Worm (Caenorhabditis elegans) whole organism, mixed stage, embryonic: ENCODE results near the gene mcm-5.

Source experiments
- elt-1 ChIP-seq: sonication (generic microtip); optimal IDR thresholded peaks from 2 replicates; lab custom pipeline; 2017; ENCODE audit warnings: missing genetic modification characterization, mild to moderate bottlenecking, missing compliant biosample characterization, antibody characterized with exemption, moderate library complexity, borderline replicate concordance; ENCODE audit not compliant: insufficient read depth
- ham-2 ChIP-seq: fragments of 200-800 bp; sonication (Bioruptor generic); optimal IDR thresholded peaks from 2 replicates; lab custom pipeline; 2018; ENCODE audit warnings: mild to moderate bottlenecking, missing genetic modification characterization, missing compliant biosample characterization
- nhr-237 ChIP-seq: fragments of 150-350 bp; optimal IDR thresholded peaks from 2 replicates; lab custom pipeline; 2014; ENCODE audit warnings: missing biosample characterization, missing genetic modification characterization
- nhr-28 ChIP-seq: fragments of 150-350 bp; optimal IDR thresholded peaks from 2 replicates; lab custom pipeline; 2014; ENCODE audit warnings: missing biosample characterization, missing genetic modification characterization
- nhr-76 ChIP-seq: sonication (generic microtip); optimal IDR thresholded peaks from 2 replicates; lab custom pipeline; 2017; ENCODE audit warnings: missing biosample characterization, missing genetic modification characterization
- snpc-4 ChIP-seq: fragments of 150-350 bp; optimal IDR thresholded peaks from 2 replicates; lab custom pipeline; 2014; ENCODE audit warnings: missing biosample characterization, missing genetic modification characterization
- unc-62 ChIP-seq: fragments of 150-350 bp; optimal IDR thresholded peaks from 2 replicates; lab custom pipeline; 2014; ENCODE audit warnings: missing biosample characterization, missing genetic modification reagents, missing genetic modification characterization

- TF ChIP-seq nhr-28 (tag; lab: Kevin White, UChicago), result no peak
- no peak for TF ChIP-seq nhr-76 (tag; lab: Kevin White, UChicago)
- TF ChIP-seq ham-2 (GFP tag; lab: Kevin White, UChicago), result no peak
- TF ChIP-seq unc-62 (GFP tag; lab: Kevin White, UChicago), result no peak
- TF ChIP-seq elt-1 (tag; lab: Kevin White, UChicago), result no peak
- no peak for TF ChIP-seq snpc-4 (tag; lab: Kevin White, UChicago)
- TF ChIP-seq nhr-237, result no peak
These were observed 37.3 kb upstream of the mcm-5 start for ce11 chrIII:4328208-4328987.
